Worm (Caenorhabditis elegans) whole organism, L3 larva: Measurements from ENCODE around the gene Y38H6C.18.

Source experiments
- aly-2 ChIP-seq: fragments of 150-350 bp; optimal IDR thresholded peaks from 2 replicates; lab custom pipeline; 2014; ENCODE audit warnings: missing biosample characterization, missing genetic modification characterization
- elt-3 ChIP-seq, 3 experiments: fragments of 150-350 bp in 1 of 3; sonication (generic microtip) in 2 of 3; optimal IDR thresholded peaks; 2 replicates in 2 of 3; 4 replicates in 1 of 3; lab custom pipeline; 2014 to 2017; ENCODE audit warnings: missing biosample characterization in 3 of 3, missing genetic modification characterization in 3 of 3
- fkh-10 ChIP-seq: sonication (generic microtip); optimal IDR thresholded peaks from 2 replicates; lab custom pipeline; 2017; ENCODE audit warnings: missing biosample characterization, missing genetic modification reagents, missing genetic modification characterization
- fkh-2 ChIP-seq: fragments of 150-350 bp; optimal IDR thresholded peaks from 2 replicates; lab custom pipeline; 2014; ENCODE audit warnings: missing biosample characterization, missing genetic modification reagents, missing genetic modification characterization
- fos-1 ChIP-seq: fragments of 150-350 bp; optimal IDR thresholded peaks from 2 replicates; lab custom pipeline; 2014; ENCODE audit warnings: missing biosample characterization, missing genetic modification characterization
- jun-1 ChIP-seq: fragments of 150-350 bp; optimal IDR thresholded peaks from 2 replicates; lab custom pipeline; 2014; ENCODE audit warnings: missing biosample characterization, missing genetic modification reagents, missing genetic modification characterization
- mml-1 ChIP-seq: fragments of 150-350 bp; sonication (generic microtip); optimal IDR thresholded peaks from 3 replicates; lab custom pipeline; 2014; ENCODE audit warnings: missing biosample characterization, missing genetic modification characterization
- nhr-12 ChIP-seq: fragments of 150-350 bp; optimal IDR thresholded peaks from 2 replicates; lab custom pipeline; 2014; ENCODE audit warnings: missing biosample characterization, missing genetic modification characterization
- nhr-237 ChIP-seq: fragments of 150-350 bp; optimal IDR thresholded peaks from 2 replicates; lab custom pipeline; 2014; ENCODE audit warnings: missing biosample characterization, missing genetic modification characterization
- nhr-28 ChIP-seq: fragments of 150-350 bp; optimal IDR thresholded peaks from 2 replicates; lab custom pipeline; 2014; ENCODE audit warnings: missing biosample characterization, missing genetic modification characterization
- nhr-76 ChIP-seq: fragments of 150-350 bp; sonication (generic microtip); optimal IDR thresholded peaks from 5 replicates; lab custom pipeline; 2014; ENCODE audit warnings: missing biosample characterization, missing genetic modification characterization
- pha-4 ChIP-seq: fragments of 150-350 bp; optimal IDR thresholded peaks from 2 replicates; lab custom pipeline; 2014; ENCODE audit warnings: missing biosample characterization, missing genetic modification reagents, missing genetic modification characterization
- pqm-1 ChIP-seq: fragments of 150-350 bp; optimal IDR thresholded peaks from 2 replicates; lab custom pipeline; 2017; ENCODE audit warnings: missing biosample characterization, missing genetic modification characterization, inconsistent platforms
- unc-39 ChIP-seq: sonication (generic microtip); optimal IDR thresholded peaks from 4 replicates; lab custom pipeline; 2017; ENCODE audit warnings: missing biosample characterization, missing genetic modification characterization

ce11 chrV:20551096-20551495, 4.1 kb upstream of the Y38H6C.18 start, which contains the start of gene Y38H6C.20:
- no peak for TF ChIP-seq nhr-76 (tag; lab: Kevin White, UChicago)
- no peak for TF ChIP-seq nhr-237 (tag; lab: Kevin White, UChicago)
- no peak for TF ChIP-seq fkh-2
- TF ChIP-seq unc-39 (tag; lab: Kevin White, UChicago): no peak
- no peak for TF ChIP-seq mml-1
- no peak for TF ChIP-seq aly-2 (tag; lab: Kevin White, UChicago)
- TF ChIP-seq jun-1: no peak
- no peak for TF ChIP-seq pha-4
- TF ChIP-seq elt-3 (tag; optimal IDR thresholded peaks at IDR 0.05; lab: Kevin White, UChicago): no peak
- TF ChIP-seq nhr-12 (tag; lab: Kevin White, UChicago): no peak
- no peak for TF ChIP-seq fos-1 (tag; lab: Kevin White, UChicago)
- TF ChIP-seq pqm-1 (tag; lab: Kevin White, UChicago): no peak
- TF ChIP-seq fkh-10 (GFP tag; lab: Kevin White, UChicago): no peak
- no peak for TF ChIP-seq nhr-28 (tag; lab: Kevin White, UChicago)
